Fruit fly (Drosophila melanogaster): ENCODE data around the gene Pvf3.

Pvf3 gene

dm6 chr2L:7123695-7124094 lies 33.8 kb downstream of the Pvf3 start:
- TF ChIP-seq CG8478 (optimal IDR thresholded peaks at IDR 0.05): no peak
- no peak for TF ChIP-seq CTCF (optimal IDR thresholded peaks at IDR 0.05)

- TF ChIP-seq CG8478 (optimal IDR thresholded peaks at IDR 0.05) (no peak), CTCF (optimal IDR thresholded peaks at IDR 0.05) (no peak)
Measured at dm6 chr2L:7122865-7123264, 34.6 kb downstream of the Pvf3 start.

- TF ChIP-seq CG8478 (optimal IDR thresholded peaks at IDR 0.05) (no peak), CTCF (optimal IDR thresholded peaks at IDR 0.05) (no peak)
Measured at dm6 chr2L:7121065-7121464, 36.4 kb downstream of the Pvf3 start.

- TF ChIP-seq CTCF (optimal IDR thresholded peaks at IDR 0.05): no peak
- TF ChIP-seq CG8478 (optimal IDR thresholded peaks at IDR 0.05): no peak
Measured at dm6 chr2L:7119460-7120047, 37.9 kb downstream of the Pvf3 start.

dm6 chr2L:7118205-7118801 lies 39.2 kb downstream of the Pvf3 start:
- TF ChIP-seq CTCF (optimal IDR thresholded peaks at IDR 0.05) (no peak), CG8478 (optimal IDR thresholded peaks at IDR 0.05) (no peak)

dm6 chr2L:7117552-7118144 lies 39.8 kb downstream of the Pvf3 start:
- TF ChIP-seq CTCF (optimal IDR thresholded peaks at IDR 0.05) (no peak), CG8478 (optimal IDR thresholded peaks at IDR 0.05) (no peak)

dm6 chr2L:7114159-7114558 lies 43.3 kb downstream of the Pvf3 start:
- no peak for TF ChIP-seq CTCF (optimal IDR thresholded peaks at IDR 0.05)
- no peak for TF ChIP-seq CG8478 (optimal IDR thresholded peaks at IDR 0.05)

- TF ChIP-seq CG8478 (optimal IDR thresholded peaks at IDR 0.05) (no peak), CTCF (optimal IDR thresholded peaks at IDR 0.05) (no peak)
Measured at dm6 chr2L:7110318-7110717, 47.2 kb downstream of the Pvf3 start.

- TF ChIP-seq CTCF (optimal IDR thresholded peaks at IDR 0.05) (no peak), CG8478 (optimal IDR thresholded peaks at IDR 0.05) (no peak)
Measured at dm6 chr2L:7107890-7108289, 49.6 kb downstream of the Pvf3 start.

dm6 chr2L:7106289-7106961 lies 51.1 kb downstream of the Pvf3 start:
- TF ChIP-seq CG8478 (optimal IDR thresholded peaks at IDR 0.05) (no peak), CTCF (optimal IDR thresholded peaks at IDR 0.05) (no peak)

dm6 chr2L:7104195-7104971 lies 53.1 kb downstream of the Pvf3 start:
- no peak for TF ChIP-seq CG8478 (optimal IDR thresholded peaks at IDR 0.05)
- no peak for TF ChIP-seq CTCF (optimal IDR thresholded peaks at IDR 0.05)

dm6 chr2L:7100830-7101229 lies 56.7 kb downstream of the Pvf3 start:
- TF ChIP-seq CG8478 (optimal IDR thresholded peaks at IDR 0.05) (no peak), CTCF (optimal IDR thresholded peaks at IDR 0.05) (no peak)

dm6 chr2L:7097386-7097785 lies 60.1 kb downstream of the Pvf3 start:
- TF ChIP-seq CG8478 (optimal IDR thresholded peaks at IDR 0.05) (no peak), CTCF (optimal IDR thresholded peaks at IDR 0.05) (peak; percentile 67 to 72)

- TF ChIP-seq CTCF (optimal IDR thresholded peaks at IDR 0.05) (no peak), CG8478 (optimal IDR thresholded peaks at IDR 0.05) (no peak)
Measured at dm6 chr2L:7094303-7094702, 63.2 kb downstream of the Pvf3 start.

- TF ChIP-seq CTCF (optimal IDR thresholded peaks at IDR 0.05): no peak
- TF ChIP-seq CG8478 (optimal IDR thresholded peaks at IDR 0.05): no peak
Measured at dm6 chr2L:7090922-7091321, 66.6 kb downstream of the Pvf3 start.
